Worm (Caenorhabditis elegans): ENCODE measurements around the gene C16C8.7.
A peak's percentile ranks its signal among the peaks of the same experiment; 100 is the strongest.

The C16C8.7 gene

ce11 chrII:3439842-3440640 lies 19.9 kb downstream of the C16C8.7 start (continued):
- peak; percentile 60 for TF ChIP-seq nhr-28 (tag; optimal IDR thresholded peaks at IDR 0.05)
- no peak for TF ChIP-seq saeg-2 (GFP tag; IDR thresholded peaks at IDR 0.05)
- TF ChIP-seq pqm-1 (tag; optimal IDR thresholded peaks at IDR 0.05) = peak; percentile 55
- no peak for TF ChIP-seq nhr-6 (tag; optimal IDR thresholded peaks at IDR 0.05)
- TF ChIP-seq skn-1 (tag; optimal IDR thresholded peaks at IDR 0.05) = no peak
- TF ChIP-seq php-3 (GFP tag; IDR thresholded peaks at IDR 0.05) = 0 out of 2 replicates have a peak, but pooled peaks have one; percentile 22
- TF ChIP-seq daf-19 (GFP tag; conservative IDR thresholded peaks at IDR 0.05) = no peak
- TF ChIP-seq zag-1 (tag; optimal IDR thresholded peaks at IDR 0.05) = no peak
- TF ChIP-seq nhr-102 (tag; optimal IDR thresholded peaks at IDR 0.05) = no peak
- no peak for TF ChIP-seq nhr-48 (tag; optimal IDR thresholded peaks at IDR 0.05)

- TF ChIP-seq aha-1 (tag) = peak; percentile 71
- no peak for TF ChIP-seq fos-1 (tag; optimal IDR thresholded peaks at IDR 0.05)
- peak; percentile 81 for TF ChIP-seq hlh-11 (tag; optimal IDR thresholded peaks at IDR 0.05)
- no peak for TF ChIP-seq F37D6.2 (tag; optimal IDR thresholded peaks at IDR 0.05)
- no peak for TF ChIP-seq zip-2 (tag; optimal IDR thresholded peaks at IDR 0.05)
- peak; percentile 91 for TF ChIP-seq gei-8 (GFP tag; optimal IDR thresholded peaks at IDR 0.05)
- peak; percentile 85 for TF ChIP-seq pha-4 (GFP tag; IDR thresholded peaks at IDR 0.05)
- TF ChIP-seq pha-4 (tag; optimal IDR thresholded peaks at IDR 0.05) = no peak
- no peak for TF ChIP-seq nhr-76 (tag; optimal IDR thresholded peaks at IDR 0.05)
- TF ChIP-seq zfp-2 (tag; optimal IDR thresholded peaks at IDR 0.05) = peak; percentile 6
- no peak for TF ChIP-seq R02D3.7 (tag; optimal IDR thresholded peaks at IDR 0.05)
- no peak for TF ChIP-seq nhr-111 (GFP tag; optimal IDR thresholded peaks at IDR 0.05)
- peak; percentile 62 for TF ChIP-seq spr-3 (GFP tag; optimal IDR thresholded peaks at IDR 0.05)
- TF ChIP-seq lin-39 (tag; optimal IDR thresholded peaks at IDR 0.05) = no peak
- TF ChIP-seq ama-1 (optimal IDR thresholded peaks at IDR 0.05) = no peak
- TF ChIP-seq ceh-62 (tag; optimal IDR thresholded peaks at IDR 0.05) = no peak
- TF ChIP-seq mxl-2 (GFP tag; conservative IDR thresholded peaks at IDR 0.05) = no peak
- TF ChIP-seq dmd-8 (GFP tag; IDR thresholded peaks at IDR 0.05) = peak; percentile 91
- peak; percentile 59 for TF ChIP-seq Y5F2A.4 (GFP tag; optimal IDR thresholded peaks at IDR 0.05)
- TF ChIP-seq dmd-9 (GFP tag; IDR thresholded peaks at IDR 0.05) = peak; percentile 78
- TF ChIP-seq php-3 (GFP tag; IDR thresholded peaks at IDR 0.05) = peak; percentile 77
- peak; percentile 67 for TF ChIP-seq ctbp-1 (GFP tag; IDR thresholded peaks at IDR 0.05)
- no peak for TF ChIP-seq cey-2 (tag; optimal IDR thresholded peaks at IDR 0.05; ENCODE audit: borderline replicate concordance, insufficient read depth)
- peak; percentile 75; the same call in 1 of the 2 replicates for TF ChIP-seq hmg-1.1 (GFP tag; IDR thresholded peaks at IDR 0.05)
- peak; percentile 38 for TF ChIP-seq mxl-3 (GFP tag; optimal IDR thresholded peaks at IDR 0.05)
- no peak; the same call in 1 of the 2 replicates for TF ChIP-seq Y75B8A.6 (GFP tag; IDR thresholded peaks at IDR 0.05)
- TF ChIP-seq sdz-12 (GFP tag; optimal IDR thresholded peaks at IDR 0.05) = peak; percentile 40
- TF ChIP-seq ztf-7 (tag; optimal IDR thresholded peaks at IDR 0.05) = no peak
- TF ChIP-seq lsy-2 (tag; optimal IDR thresholded peaks at IDR 0.05) = peak in 1 of 2 experiments; percentile 63
- no peak for TF ChIP-seq ceh-82 (tag; optimal IDR thresholded peaks at IDR 0.05)
- peak; percentile 55 for TF ChIP-seq dve-1 (tag; optimal IDR thresholded peaks at IDR 0.05; ENCODE audit: insufficient read depth)
- peak; percentile 95 for TF ChIP-seq set-16 (GFP tag; IDR thresholded peaks at IDR 0.05)
- no peak for TF ChIP-seq nhr-11 (tag; optimal IDR thresholded peaks at IDR 0.05)
- no peak for TF ChIP-seq nhr-6 (tag; optimal IDR thresholded peaks at IDR 0.05)
- TF ChIP-seq daf-19 (GFP tag; conservative IDR thresholded peaks at IDR 0.05) = no peak; the same call in 1 of the 2 replicates
- TF ChIP-seq mdl-1 (tag; optimal IDR thresholded peaks at IDR 0.05) = no peak
- peak; percentile 56 for TF ChIP-seq mep-1 (tag; optimal IDR thresholded peaks at IDR 0.05)
- TF ChIP-seq Y48G9A.11 (GFP tag; IDR thresholded peaks at IDR 0.05) = peak; percentile 84
- no peak for TF ChIP-seq unc-62 (GFP tag; optimal IDR thresholded peaks at IDR 0.05 in 1 of 2)
- no peak for TF ChIP-seq unc-62 (tag; optimal IDR thresholded peaks at IDR 0.05)
- no peak for TF ChIP-seq ZK546.5 (tag; optimal IDR thresholded peaks at IDR 0.05)
- no peak for TF ChIP-seq aly-2 (tag; optimal IDR thresholded peaks at IDR 0.05)
- peak; percentile 68 for TF ChIP-seq nhr-28 (tag; optimal IDR thresholded peaks at IDR 0.05)
Measured at ce11 chrII:3439244-3439698, 20.7 kb downstream of the C16C8.7 start.

All from whole organism, L4 larva.